Worm (Caenorhabditis elegans) whole organism, young adult: ENCODE data around the gene mai-1.

Experiments
- B0035.1 ChIP-seq: sonication (generic microtip); optimal IDR thresholded peaks from 2 replicates; lab custom pipeline; 2016; ENCODE audit warnings: missing genetic modification characterization, mild to moderate bottlenecking, missing compliant biosample characterization, missing genotype, missing genetic modification reagents
- F23B12.7 ChIP-seq: sonication (generic microtip); optimal IDR thresholded peaks from 2 replicates; lab custom pipeline; 2017; ENCODE audit warnings: missing genetic modification characterization, mild to moderate bottlenecking, missing compliant biosample characterization, antibody characterized with exemption, moderate library complexity; ENCODE audit not compliant: insufficient read depth
- attf-3 ChIP-seq: fragments of 200-800 bp; sonication (Bioruptor generic); conservative IDR thresholded peaks from 2 replicates; pipeline ENCODE4 v1.3.6; 2022; ENCODE audit warnings: missing genetic modification reagents, missing genetic modification characterization, missing compliant biosample characterization
- ccch-3 ChIP-seq: fragments of 200-800 bp; sonication (Bioruptor generic); optimal IDR thresholded peaks from 2 replicates; lab custom pipeline; 2018; ENCODE audit warnings: mild to moderate bottlenecking, missing genetic modification characterization, missing compliant biosample characterization
- cebp-1 ChIP-seq, 2 experiments: fragments of 200-800 bp in 1 of 2; sonication (Bioruptor generic) in 1 of 2; sonication (generic microtip) in 1 of 2; IDR thresholded peaks in 1 of 2; optimal IDR thresholded peaks in 1 of 2; 2 replicates each; pipeline versions ENCODE4 v1.3.6 to Lab custom; 2017 to 2022; ENCODE audit warnings: missing compliant biosample characterization in 2 of 2, missing genetic modification characterization in 2 of 2, mild to moderate bottlenecking in 1 of 2, missing genetic modification reagents in 1 of 2, moderate library complexity in 1 of 2
- cebp-2 ChIP-seq: fragments of 200-800 bp; sonication (Bioruptor generic); IDR thresholded peaks from 2 replicates; pipeline ENCODE4 v1.3.6; 2022; ENCODE audit warnings: missing genetic modification characterization, missing compliant biosample characterization
- ceh-100 ChIP-seq: fragments of 200-800 bp; sonication (Bioruptor generic); IDR thresholded peaks from 2 replicates; pipeline ENCODE4 v1.3.6; 2022; ENCODE audit warnings: missing genetic modification reagents, missing genetic modification characterization, missing compliant biosample characterization
- ceh-27 ChIP-seq: fragments of 200-800 bp; sonication (Bioruptor generic); optimal IDR thresholded peaks from 2 replicates; lab custom pipeline; 2018; ENCODE audit warnings: mild to moderate bottlenecking, missing genetic modification characterization, moderate library complexity, missing compliant biosample characterization
- chd-7 ChIP-seq: sonication (generic microtip); optimal IDR thresholded peaks from 2 replicates; lab custom pipeline; 2016; ENCODE audit warnings: mild to moderate bottlenecking, missing genetic modification characterization, moderate library complexity, missing compliant biosample characterization
- dpff-1 ChIP-seq: sonication (generic microtip); optimal IDR thresholded peaks from 2 replicates; lab custom pipeline; 2017; ENCODE audit warnings: mild to moderate bottlenecking, missing genetic modification characterization, missing compliant biosample characterization
- dpl-1 ChIP-seq: fragments of 150-350 bp; optimal IDR thresholded peaks from 2 replicates; lab custom pipeline; 2014; ENCODE audit warnings: missing biosample characterization, missing genetic modification reagents, missing genetic modification characterization
- egl-18 ChIP-seq: fragments of 200-800 bp; sonication (Bioruptor generic); IDR thresholded peaks from 2 replicates; pipeline ENCODE4 v1.3.6; 2022; ENCODE audit warnings: missing genetic modification reagents, missing genetic modification characterization, missing compliant biosample characterization
- egrh-3 ChIP-seq: fragments of 200-800 bp; sonication (Bioruptor generic); IDR thresholded peaks from 2 replicates; pipeline ENCODE4 v1.3.6; 2022; ENCODE audit warnings: missing genetic modification reagents, missing genetic modification characterization, missing compliant biosample characterization
- gei-17 ChIP-seq: fragments of 200-800 bp; sonication (Bioruptor generic); optimal IDR thresholded peaks from 2 replicates; lab custom pipeline; 2018; ENCODE audit warnings: mild to moderate bottlenecking, missing genetic modification characterization, missing compliant biosample characterization
- hrde-1 ChIP-seq: sonication (generic microtip); optimal IDR thresholded peaks from 2 replicates; lab custom pipeline; 2016; ENCODE audit warnings: missing genetic modification characterization, mild to moderate bottlenecking, missing compliant biosample characterization, moderate library complexity, missing genotype, missing genetic modification reagents, borderline replicate concordance
- lin-35 ChIP-seq, 3 experiments: fragments of 150-350 bp in 2 of 3; sonication (generic microtip) in 1 of 3; optimal IDR thresholded peaks; 2 replicates each; lab custom pipeline; 2014 to 2018; ENCODE audit warnings: missing biosample characterization in 3 of 3, missing genetic modification characterization in 3 of 3, missing genetic modification reagents in 3 of 3
- lir-1 ChIP-seq: fragments of 200-800 bp; sonication (Bioruptor generic); conservative IDR thresholded peaks from 2 replicates; pipeline ENCODE4 v1.3.6; 2022; ENCODE audit warnings: missing genetic modification reagents, missing genetic modification characterization, missing compliant biosample characterization
- lsl-1 ChIP-seq: fragments of 200-800 bp; sonication (Bioruptor generic); optimal IDR thresholded peaks from 2 replicates; lab custom pipeline; 2018; ENCODE audit warnings: mild to moderate bottlenecking, missing genetic modification characterization, moderate library complexity, missing compliant biosample characterization
- madf-10 ChIP-seq: sonication (generic microtip); optimal IDR thresholded peaks from 2 replicates; lab custom pipeline; 2016; ENCODE audit warnings: mild to moderate bottlenecking, missing genetic modification characterization, missing compliant biosample characterization
- madf-3 ChIP-seq: fragments of 200-800 bp; sonication (Bioruptor generic); IDR thresholded peaks from 2 replicates; pipeline ENCODE4 v1.3.6; 2022; ENCODE audit warnings: missing genetic modification reagents, missing genetic modification characterization, missing compliant biosample characterization
- mel-28 ChIP-seq: sonication (generic microtip); optimal IDR thresholded peaks from 2 replicates; lab custom pipeline; 2016; ENCODE audit warnings: borderline replicate concordance, mild to moderate bottlenecking, missing genetic modification characterization, missing compliant biosample characterization
- repo-1 ChIP-seq: sonication (generic microtip); optimal IDR thresholded peaks from 2 replicates; lab custom pipeline; 2017; ENCODE audit warnings: mild to moderate bottlenecking, missing genetic modification characterization, missing compliant biosample characterization
- snpc-1.1 ChIP-seq: sonication (generic microtip); optimal IDR thresholded peaks from 2 replicates; lab custom pipeline; 2017; ENCODE audit warnings: missing genetic modification characterization, mild to moderate bottlenecking, missing compliant biosample characterization, antibody characterized with exemption, moderate library complexity, missing genotype, missing genetic modification reagents; ENCODE audit not compliant: insufficient read depth
- snpc-4 ChIP-seq, 5 experiments: fragments of 150-350 bp in 1 of 5; sonication (generic microtip) in 4 of 5; optimal IDR thresholded peaks; 2 replicates each; lab custom pipeline; 2014 to 2018; ENCODE audit warnings: missing genetic modification characterization in 5 of 5, missing biosample characterization in 3 of 5, antibody characterized with exemption in 2 of 5, mild to moderate bottlenecking in 2 of 5, missing compliant biosample characterization in 2 of 5, missing genotype in 2 of 5, moderate library complexity in 2 of 5, missing genetic modification reagents in 1 of 5
- xnd-1 ChIP-seq: sonication (generic microtip); optimal IDR thresholded peaks from 2 replicates; lab custom pipeline; 2016; ENCODE audit warnings: missing genotype, missing genetic modification reagents, missing genetic modification characterization, missing compliant biosample characterization
- ztf-18 ChIP-seq: sonication (generic microtip); optimal IDR thresholded peaks from 2 replicates; lab custom pipeline; 2016; ENCODE audit warnings: missing genotype, mild to moderate bottlenecking, missing genetic modification characterization, missing compliant biosample characterization
- ztf-25 ChIP-seq: fragments of 200-800 bp; sonication (Bioruptor generic); IDR thresholded peaks from 2 replicates; pipeline ENCODE4 v1.3.6; 2022; ENCODE audit warnings: missing genetic modification reagents, missing genetic modification characterization, missing compliant biosample characterization
- ztf-26 ChIP-seq: sonication (generic microtip); optimal IDR thresholded peaks from 2 replicates; lab custom pipeline; 2017; ENCODE audit warnings: missing genetic modification characterization, missing compliant biosample characterization
- ztf-28 ChIP-seq: fragments of 200-800 bp; sonication (Bioruptor generic); IDR thresholded peaks from 2 replicates; pipeline ENCODE4 v1.3.6; 2022; ENCODE audit warnings: missing genetic modification reagents, missing genetic modification characterization, missing compliant biosample characterization

The mai-1 gene

ce11 chrX:3080825-3081224, 35.6 kb downstream of the mai-1 start, which contains the start of gene twk-16 (continued):
- TF ChIP-seq snpc-4 (GFP tag; optimal IDR thresholded peaks at IDR 0.05; lab: Kevin White, UChicago): no peak
- no peak for TF ChIP-seq snpc-4 (tag; optimal IDR thresholded peaks at IDR 0.05; lab: Kevin White, UChicago)

- no peak for TF ChIP-seq cebp-1 (GFP tag; IDR thresholded peaks at IDR 0.05; lab: Robert Waterston, UW)
- no peak for TF ChIP-seq cebp-1 (tag; optimal IDR thresholded peaks at IDR 0.05; lab: Kevin White, UChicago)
- no peak for TF ChIP-seq egrh-3 (GFP tag; lab: Robert Waterston, UW)
- no peak for TF ChIP-seq ccch-3 (GFP tag; lab: Kevin White, UChicago)
- no peak for TF ChIP-seq B0035.1
- no peak for TF ChIP-seq cebp-2 (GFP tag; lab: Robert Waterston, UW)
- no peak for TF ChIP-seq ceh-27 (GFP tag; lab: Kevin White, UChicago)
- TF ChIP-seq hrde-1 (tag; lab: Kevin White, UChicago): no peak
- no peak for TF ChIP-seq dpff-1
- TF ChIP-seq madf-3: no peak
- no peak for TF ChIP-seq xnd-1
- TF ChIP-seq ztf-28: no peak
- TF ChIP-seq F23B12.7: no peak
- TF ChIP-seq chd-7 (tag; lab: Kevin White, UChicago): no peak
- TF ChIP-seq ceh-100: no peak
- TF ChIP-seq snpc-1.1 (tag; lab: Kevin White, UChicago): no peak
Measured at ce11 chrX:3070322-3070721, 46.1 kb downstream of the mai-1 start, which contains the start of gene ceh-31. Gene ceh-31, minus strand, starts transcription at chrX:3070422.

ce11 chrX:3067052-3067451, 49.3 kb downstream of the mai-1 start:
- TF ChIP-seq mel-28 (tag; lab: Kevin White, UChicago) (no peak), lir-1 (GFP tag; lab: Robert Waterston, UW) (no peak), ccch-3 (GFP tag; lab: Kevin White, UChicago) (no peak), ztf-26 (tag; lab: Kevin White, UChicago) (no peak), gei-17 (no peak), ztf-25 (GFP tag; lab: Robert Waterston, UW) (no peak), attf-3 (GFP tag; lab: Robert Waterston, UW) (no peak), repo-1 (tag; lab: Kevin White, UChicago) (no peak), lsl-1 (GFP tag; lab: Kevin White, UChicago) (no peak), dpl-1 (GFP tag; lab: Kevin White, UChicago) (no peak), egl-18 (GFP tag; lab: Robert Waterston, UW) (no peak), ztf-18 (tag; lab: Kevin White, UChicago) (no peak), lin-35 (GFP tag; optimal IDR thresholded peaks at IDR 0.05; lab: Kevin White, UChicago) (no peak), madf-10 (tag; lab: Kevin White, UChicago) (no peak)
